Worm (Caenorhabditis elegans) whole organism, L2 larva: Measurements from ENCODE around the gene pks-1.
A peak's percentile ranks its signal among the peaks of the same experiment; 100 is the strongest.

Experiments used
- C34F6.9 ChIP-seq: fragments of 150-350 bp; optimal IDR thresholded peaks from 2 replicates; lab custom pipeline; 2014; ENCODE audit warnings: missing biosample characterization, missing genetic modification characterization
- Y55F3AM.14 ChIP-seq: fragments of 200-800 bp; sonication (Bioruptor generic); optimal IDR thresholded peaks from 2 replicates; lab custom pipeline; 2018; ENCODE audit warnings: mild to moderate bottlenecking, missing genetic modification characterization, missing compliant biosample characterization
- ZK546.5 ChIP-seq: sonication (generic microtip); optimal IDR thresholded peaks from 2 replicates; lab custom pipeline; 2017; ENCODE audit warnings: missing biosample characterization, missing genetic modification characterization
- aly-2 ChIP-seq: fragments of 150-350 bp; optimal IDR thresholded peaks from 2 replicates; lab custom pipeline; 2014; ENCODE audit warnings: missing biosample characterization, missing genetic modification characterization
- ama-1 ChIP-seq: fragments of 150-350 bp; optimal IDR thresholded peaks from 2 replicates; lab custom pipeline; 2018; ENCODE audit warnings: inconsistent platforms
- blmp-1 ChIP-seq: sonication (generic microtip); optimal IDR thresholded peaks from 2 replicates; lab custom pipeline; 2017; ENCODE audit warnings: missing genetic modification characterization, mild to moderate bottlenecking, missing compliant biosample characterization, antibody characterized with exemption, moderate library complexity; ENCODE audit not compliant: insufficient read depth
- ceh-16 ChIP-seq: fragments of 150-350 bp; optimal IDR thresholded peaks from 2 replicates; lab custom pipeline; 2014; ENCODE audit warnings: missing biosample characterization, missing genetic modification characterization
- ceh-82 ChIP-seq: fragments of 150-350 bp; optimal IDR thresholded peaks from 2 replicates; lab custom pipeline; 2014; ENCODE audit warnings: missing biosample characterization, missing genetic modification characterization
- crh-2 ChIP-seq: sonication (generic microtip); optimal IDR thresholded peaks from 2 replicates; lab custom pipeline; 2017; ENCODE audit warnings: missing biosample characterization, missing genetic modification characterization
- dmd-4 ChIP-seq: sonication (generic microtip); optimal IDR thresholded peaks from 2 replicates; lab custom pipeline; 2017; ENCODE audit warnings: missing biosample characterization, missing genetic modification characterization
- egl-27 ChIP-seq: sonication (generic microtip); optimal IDR thresholded peaks from 3 replicates; lab custom pipeline; 2017; ENCODE audit warnings: missing biosample characterization, missing genetic modification reagents, missing genetic modification characterization
- elt-1 ChIP-seq: fragments of 150-350 bp; optimal IDR thresholded peaks from 2 replicates; lab custom pipeline; 2014; ENCODE audit warnings: missing biosample characterization, missing genetic modification characterization
- elt-3 ChIP-seq: sonication (generic microtip); optimal IDR thresholded peaks from 2 replicates; lab custom pipeline; 2017; ENCODE audit warnings: missing biosample characterization, missing genetic modification characterization
- fos-1 ChIP-seq: fragments of 150-350 bp; optimal IDR thresholded peaks from 2 replicates; lab custom pipeline; 2014; ENCODE audit warnings: missing biosample characterization, missing genetic modification characterization
- gmeb-1 ChIP-seq: fragments of 150-350 bp; optimal IDR thresholded peaks from 2 replicates; lab custom pipeline; 2014; ENCODE audit warnings: missing biosample characterization, missing genetic modification characterization
- lin-11 ChIP-seq: fragments of 150-350 bp; sonication (generic microtip); optimal IDR thresholded peaks from 2 replicates; lab custom pipeline; 2014; ENCODE audit warnings: missing biosample characterization, missing genetic modification characterization, inconsistent platforms, mixed read lengths
- lin-13 ChIP-seq: fragments of 150-350 bp; optimal IDR thresholded peaks from 2 replicates; lab custom pipeline; 2014; ENCODE audit warnings: missing biosample characterization, missing genetic modification reagents, missing genetic modification characterization
- lsy-2 ChIP-seq, 2 experiments: fragments of 150-350 bp in 1 of 2; sonication (generic microtip) in 1 of 2; optimal IDR thresholded peaks; 2 replicates each; lab custom pipeline; 2014 to 2017; ENCODE audit warnings: missing biosample characterization in 2 of 2, missing genetic modification characterization in 2 of 2
- mab-5 ChIP-seq: fragments of 150-350 bp; optimal IDR thresholded peaks from 2 replicates; lab custom pipeline; 2014; ENCODE audit warnings: missing biosample characterization, missing genetic modification characterization
- mbf-1 ChIP-seq: sonication (generic microtip); optimal IDR thresholded peaks from 2 replicates; lab custom pipeline; 2017; ENCODE audit warnings: missing biosample characterization, missing genetic modification characterization
- mdl-1 ChIP-seq, 2 experiments: fragments of 150-350 bp in 1 of 2; sonication (generic microtip) in 1 of 2; optimal IDR thresholded peaks; 2 replicates each; lab custom pipeline; 2017; ENCODE audit warnings: missing biosample characterization in 2 of 2, missing genetic modification characterization in 2 of 2
- nhr-10 ChIP-seq: sonication (generic microtip); optimal IDR thresholded peaks from 2 replicates; lab custom pipeline; 2017; ENCODE audit warnings: missing biosample characterization, missing genetic modification characterization
- nhr-11 ChIP-seq: fragments of 150-350 bp; optimal IDR thresholded peaks from 2 replicates; lab custom pipeline; 2014; ENCODE audit warnings: missing biosample characterization, missing genetic modification characterization
- nhr-12 ChIP-seq: fragments of 150-350 bp; optimal IDR thresholded peaks from 2 replicates; lab custom pipeline; 2014; ENCODE audit warnings: missing biosample characterization, missing genetic modification characterization
- nhr-129 ChIP-seq: fragments of 150-350 bp; optimal IDR thresholded peaks from 2 replicates; lab custom pipeline; 2014; ENCODE audit warnings: missing biosample characterization, missing genetic modification characterization
- nhr-21 ChIP-seq: fragments of 150-350 bp; optimal IDR thresholded peaks from 2 replicates; lab custom pipeline; 2014; ENCODE audit warnings: missing biosample characterization, missing genetic modification characterization
- nhr-23 ChIP-seq: fragments of 150-350 bp; optimal IDR thresholded peaks from 2 replicates; lab custom pipeline; 2014; ENCODE audit warnings: missing biosample characterization, missing genetic modification reagents, missing genetic modification characterization
- nhr-237 ChIP-seq: fragments of 150-350 bp; optimal IDR thresholded peaks from 2 replicates; lab custom pipeline; 2014; ENCODE audit warnings: missing biosample characterization, missing genetic modification characterization
- nhr-25 ChIP-seq: fragments of 150-350 bp; sonication (generic microtip); optimal IDR thresholded peaks from 3 replicates; lab custom pipeline; 2014; ENCODE audit warnings: missing biosample characterization, missing genetic modification characterization
- nhr-6 ChIP-seq: fragments of 150-350 bp; optimal IDR thresholded peaks from 2 replicates; lab custom pipeline; 2014; ENCODE audit warnings: missing biosample characterization, missing genetic modification characterization
- nhr-77 ChIP-seq: fragments of 150-350 bp; optimal IDR thresholded peaks from 2 replicates; lab custom pipeline; 2014; ENCODE audit warnings: missing biosample characterization, missing genetic modification characterization
- peb-1 ChIP-seq: fragments of 150-350 bp; optimal IDR thresholded peaks from 2 replicates; lab custom pipeline; 2014; ENCODE audit warnings: missing biosample characterization, missing genetic modification characterization
- sem-4 ChIP-seq: fragments of 150-350 bp; optimal IDR thresholded peaks from 2 replicates; lab custom pipeline; 2014; ENCODE audit warnings: missing biosample characterization, missing genetic modification reagents, missing genetic modification characterization
- skn-1 ChIP-seq: sonication (generic microtip); optimal IDR thresholded peaks from 2 replicates; lab custom pipeline; 2017; ENCODE audit warnings: missing biosample characterization, missing genetic modification characterization
- sma-3 ChIP-seq: sonication (generic microtip); optimal IDR thresholded peaks from 2 replicates; lab custom pipeline; 2016; ENCODE audit warnings: missing genetic modification reagents, missing genetic modification characterization, missing compliant biosample characterization
- sma-9 ChIP-seq, 2 experiments: fragments of 150-350 bp in 1 of 2; sonication (generic microtip) in 1 of 2; optimal IDR thresholded peaks; 2 replicates each; lab custom pipeline; 2014 to 2016; ENCODE audit warnings: missing genetic modification characterization in 2 of 2, mild to moderate bottlenecking in 1 of 2, missing biosample characterization in 1 of 2, missing compliant biosample characterization in 1 of 2, missing genetic modification reagents in 1 of 2, moderate library complexity in 1 of 2
- snpc-4 ChIP-seq: fragments of 150-350 bp; optimal IDR thresholded peaks from 2 replicates; lab custom pipeline; 2014; ENCODE audit warnings: missing biosample characterization, missing genetic modification characterization
- unc-39 ChIP-seq: fragments of 150-350 bp; optimal IDR thresholded peaks from 2 replicates; lab custom pipeline; 2014; ENCODE audit warnings: missing biosample characterization, missing genetic modification characterization
- unc-55 ChIP-seq: fragments of 150-350 bp; sonication (generic microtip); optimal IDR thresholded peaks from 3 replicates; lab custom pipeline; 2014; ENCODE audit warnings: missing biosample characterization, missing genetic modification reagents, missing genetic modification characterization
- unc-62 ChIP-seq: fragments of 150-350 bp; optimal IDR thresholded peaks from 2 replicates; lab custom pipeline; 2014; ENCODE audit warnings: missing biosample characterization, missing genetic modification reagents, missing genetic modification characterization
- zag-1 ChIP-seq: fragments of 150-350 bp; optimal IDR thresholded peaks from 2 replicates; lab custom pipeline; 2014; ENCODE audit warnings: missing biosample characterization, missing genetic modification characterization
- ztf-1 ChIP-seq: fragments of 200-800 bp; sonication (Bioruptor generic); conservative IDR thresholded peaks from 2 replicates; pipeline ENCODE4 v1.3.6; 2022; ENCODE audit warnings: missing genetic modification characterization, missing compliant biosample characterization
- ztf-11 ChIP-seq: sonication (generic microtip); optimal IDR thresholded peaks from 2 replicates; lab custom pipeline; 2017; ENCODE audit warnings: missing biosample characterization, missing genetic modification characterization
- ztf-4 ChIP-seq: fragments of 150-350 bp; optimal IDR thresholded peaks from 2 replicates; lab custom pipeline; 2014; ENCODE audit warnings: missing biosample characterization, missing genetic modification characterization

The pks-1 gene

ce11 chrX:5406345-5406744 is 7.3 kb upstream of the pks-1 start, which contains the start of gene C03F11.4:
Gene C03F11.4, minus strand, starts transcription at chrX:5406445.
- TF ChIP-seq crh-2 (tag; lab: Kevin White, UChicago) (no peak), nhr-10 (tag; lab: Kevin White, UChicago) (no peak), dmd-4 (tag; lab: Kevin White, UChicago) (no peak), ceh-16 (tag; lab: Kevin White, UChicago) (no peak), mab-5 (tag; lab: Kevin White, UChicago) (no peak), lin-13 (no peak), unc-39 (no peak), nhr-23 (tag; lab: Kevin White, UChicago) (no peak), unc-55 (GFP tag; lab: Kevin White, UChicago) (no peak), ztf-4 (tag; lab: Kevin White, UChicago) (no peak), nhr-12 (tag; lab: Kevin White, UChicago) (no peak), nhr-6 (tag; lab: Kevin White, UChicago) (no peak), zag-1 (tag; lab: Kevin White, UChicago) (no peak), sma-3 (GFP tag; lab: Kevin White, UChicago) (no peak), lsy-2 (tag; optimal IDR thresholded peaks at IDR 0.05; lab: Kevin White, UChicago) (no peak), nhr-11 (tag; lab: Kevin White, UChicago) (no peak), nhr-21 (tag; lab: Kevin White, UChicago) (no peak)

DNA sequence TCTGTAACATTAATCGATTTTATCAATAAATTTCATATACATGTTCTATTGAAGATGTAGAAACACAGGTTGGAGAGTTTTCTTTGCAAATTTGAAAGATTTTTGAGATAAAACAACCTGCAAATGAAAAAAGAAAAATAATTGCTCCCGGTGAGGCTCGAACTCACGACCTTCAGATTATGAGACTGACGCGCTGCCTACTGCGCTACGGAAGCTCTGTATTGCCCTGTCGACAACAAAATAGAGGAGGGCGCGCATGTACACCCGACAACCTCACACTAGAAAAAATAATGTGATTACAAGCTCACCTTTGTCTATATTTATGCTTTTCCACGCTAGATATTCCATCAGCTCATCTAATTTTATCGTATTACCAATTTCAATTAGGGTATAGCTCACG is 6.3 kb upstream of the pks-1 start:
- TF ChIP-seq nhr-129 (peak; percentile 42), zag-1 (tag; lab: Kevin White, UChicago) (no peak), fos-1 (peak; percentile 8), C34F6.9 (tag; lab: Kevin White, UChicago) (no peak)
- TF ChIP-seq, all 48 proteins: peak for 2

- no peak for TF ChIP-seq ama-1 (lab: Kevin White, UChicago)
These were observed 640 bp downstream of the pks-1 start, which contains the start of gene C41A3.2 for ce11 chrX:5414250-5414649. Gene C41A3.2, minus strand, starts transcription at chrX:5414350.

ce11 chrX:5429335-5429734 is 15.7 kb downstream of the pks-1 start:
- TF ChIP-seq lin-13: peak; percentile 96
- peak; percentile 58 for TF ChIP-seq nhr-12 (tag; lab: Kevin White, UChicago)
- no peak for TF ChIP-seq ztf-1 (GFP tag; lab: Robert Waterston, UW)
- TF ChIP-seq crh-2 (tag; lab: Kevin White, UChicago): peak; percentile 99
- TF ChIP-seq lin-11: peak; percentile 98
- peak; percentile 76 for TF ChIP-seq nhr-11 (tag; lab: Kevin White, UChicago)
- no peak for TF ChIP-seq elt-3 (tag; lab: Kevin White, UChicago)
- TF ChIP-seq egl-27 (tag; lab: Kevin White, UChicago): peak; percentile 90
- TF ChIP-seq sma-3 (GFP tag; lab: Kevin White, UChicago): peak; percentile 99
- TF ChIP-seq lsy-2 (tag; optimal IDR thresholded peaks at IDR 0.05; lab: Kevin White, UChicago): peak; percentile 93 to 95
- TF ChIP-seq dmd-4 (tag; lab: Kevin White, UChicago): peak; percentile 73
- TF ChIP-seq snpc-4 (tag; lab: Kevin White, UChicago): no peak
- TF ChIP-seq mab-5 (tag; lab: Kevin White, UChicago): peak; percentile 96
- peak; percentile 99 for TF ChIP-seq unc-55 (GFP tag; lab: Kevin White, UChicago)
- peak; percentile 96 for TF ChIP-seq nhr-77 (tag; lab: Kevin White, UChicago)
- no peak for TF ChIP-seq nhr-23 (tag; lab: Kevin White, UChicago)
- peak; percentile 99 for TF ChIP-seq ceh-16 (tag; lab: Kevin White, UChicago)
- TF ChIP-seq ama-1 (lab: Kevin White, UChicago): no peak
- peak; percentile 98 for TF ChIP-seq sem-4 (tag; lab: Kevin White, UChicago)
- peak; percentile 93 for TF ChIP-seq gmeb-1 (tag; lab: Kevin White, UChicago)
- peak; percentile 95 for TF ChIP-seq aly-2 (tag; lab: Kevin White, UChicago)
- TF ChIP-seq peb-1: peak; percentile 82
- TF ChIP-seq nhr-10 (tag; lab: Kevin White, UChicago): peak; percentile 96
- peak; percentile 94 for TF ChIP-seq ceh-82 (tag; lab: Kevin White, UChicago)
- peak; percentile 100 for TF ChIP-seq nhr-129
- peak; percentile 98 for TF ChIP-seq nhr-25 (tag; lab: Kevin White, UChicago)
- no peak for TF ChIP-seq elt-1 (tag; lab: Kevin White, UChicago)
- TF ChIP-seq nhr-21 (tag; lab: Kevin White, UChicago): peak; percentile 99
- TF ChIP-seq zag-1 (tag; lab: Kevin White, UChicago): peak; percentile 96
- peak; percentile 89 for TF ChIP-seq Y55F3AM.14
- TF ChIP-seq sma-9 (GFP tag; optimal IDR thresholded peaks at IDR 0.05; lab: Kevin White, UChicago): peak; percentile 97
- no peak for TF ChIP-seq sma-9 (tag; optimal IDR thresholded peaks at IDR 0.05; lab: Kevin White, UChicago)
- peak; percentile 84 for TF ChIP-seq unc-62
- TF ChIP-seq skn-1 (tag; lab: Kevin White, UChicago): peak; percentile 66
- TF ChIP-seq blmp-1 (tag; lab: Kevin White, UChicago): peak; percentile 86
- TF ChIP-seq ztf-4 (tag; lab: Kevin White, UChicago): peak; percentile 94
- TF ChIP-seq ZK546.5 (tag; lab: Kevin White, UChicago): peak; percentile 69
- TF ChIP-seq mbf-1 (tag; lab: Kevin White, UChicago): peak; percentile 68
- TF ChIP-seq nhr-237: peak; percentile 93
- TF ChIP-seq ztf-11 (tag; lab: Kevin White, UChicago): peak; percentile 51
- peak; percentile 93 for TF ChIP-seq unc-39
- TF ChIP-seq mdl-1 (tag; optimal IDR thresholded peaks at IDR 0.05; lab: Kevin White, UChicago): peak in 1 of 2 experiments; percentile 89
- peak; percentile 96 for TF ChIP-seq C34F6.9 (tag; lab: Kevin White, UChicago)
